Fruit fly (Drosophila melanogaster) whole organism, adult: Measurements from ENCODE around the gene Ir94d.

Experiments used
- CG11617 ChIP-seq: fragments of 200-800 bp; sonication (Bioruptor generic); optimal IDR thresholded peaks from 2 replicates; lab custom pipeline; 2017; ENCODE audit warnings: mild to moderate bottlenecking, missing biosample characterization, missing genetic modification reagents, missing genetic modification characterization
- CG12768 ChIP-seq: fragments of 200-800 bp; sonication (Bioruptor generic); optimal IDR thresholded peaks from 2 replicates; lab custom pipeline; 2017; ENCODE audit warnings: missing biosample characterization, missing genetic modification characterization, mild to moderate bottlenecking, moderate library complexity, missing genetic modification reagents
- CG1620 ChIP-seq: fragments of 200-800 bp; sonication (Bioruptor generic); optimal IDR thresholded peaks from 2 replicates; lab custom pipeline; 2016; ENCODE audit warnings: missing biosample characterization, missing genetic modification characterization
- Crg-1 ChIP-seq: fragments of 200-800 bp; sonication (Bioruptor generic); optimal IDR thresholded peaks from 2 replicates; lab custom pipeline; 2016; ENCODE audit warnings: missing biosample characterization, missing genetic modification characterization
- Mnt ChIP-seq: fragments of 200-800 bp; sonication (Bioruptor generic); optimal IDR thresholded peaks from 2 replicates; lab custom pipeline; 2016; ENCODE audit warnings: missing biosample characterization, mild to moderate bottlenecking, missing genetic modification characterization

Gene Ir94d

DNA sequence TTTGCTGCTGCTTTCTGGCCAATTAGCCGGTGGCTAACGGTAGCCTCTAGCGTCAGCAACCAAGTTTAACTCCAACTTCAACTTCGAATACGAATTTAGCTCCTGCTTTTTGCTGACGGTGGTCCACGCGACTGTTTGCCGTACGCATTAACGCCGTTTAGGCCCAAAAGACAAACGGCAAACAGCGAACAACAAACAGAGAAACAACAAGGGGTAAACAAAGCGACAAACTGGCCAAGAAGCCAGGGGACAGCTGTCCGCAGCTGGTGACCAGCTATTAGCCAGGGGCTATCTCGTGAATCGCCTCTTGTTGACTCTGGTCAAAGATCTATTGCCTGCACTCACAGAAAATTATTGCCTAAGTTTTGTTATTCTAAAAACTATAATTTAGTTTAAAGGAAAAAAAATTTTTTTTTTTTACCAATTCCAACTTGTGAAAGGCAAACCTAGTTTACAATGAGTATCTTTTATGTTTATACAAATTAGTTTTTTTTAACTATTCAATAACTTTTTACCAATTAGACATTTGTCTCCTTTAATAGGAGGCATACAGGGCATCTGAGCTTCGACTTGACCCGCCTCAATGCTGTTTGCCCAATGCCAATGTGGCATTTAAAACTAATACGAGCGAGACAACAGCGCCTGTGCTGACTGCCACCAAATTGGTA is 42.8 kb downstream of the Ir94d start:
- TF ChIP-seq CG11617 (GFP tag; lab: Kevin White, UChicago) (no peak), Crg-1 (GFP tag; lab: Kevin White, UChicago) (no peak), CG1620 (GFP tag; lab: Kevin White, UChicago) (no peak), CG12768 (GFP tag; lab: Kevin White, UChicago) (no peak), Mnt (no peak)
